Worm (Caenorhabditis elegans): ENCODE results near the gene T24H10.4.

Gene T24H10.4

DNA sequence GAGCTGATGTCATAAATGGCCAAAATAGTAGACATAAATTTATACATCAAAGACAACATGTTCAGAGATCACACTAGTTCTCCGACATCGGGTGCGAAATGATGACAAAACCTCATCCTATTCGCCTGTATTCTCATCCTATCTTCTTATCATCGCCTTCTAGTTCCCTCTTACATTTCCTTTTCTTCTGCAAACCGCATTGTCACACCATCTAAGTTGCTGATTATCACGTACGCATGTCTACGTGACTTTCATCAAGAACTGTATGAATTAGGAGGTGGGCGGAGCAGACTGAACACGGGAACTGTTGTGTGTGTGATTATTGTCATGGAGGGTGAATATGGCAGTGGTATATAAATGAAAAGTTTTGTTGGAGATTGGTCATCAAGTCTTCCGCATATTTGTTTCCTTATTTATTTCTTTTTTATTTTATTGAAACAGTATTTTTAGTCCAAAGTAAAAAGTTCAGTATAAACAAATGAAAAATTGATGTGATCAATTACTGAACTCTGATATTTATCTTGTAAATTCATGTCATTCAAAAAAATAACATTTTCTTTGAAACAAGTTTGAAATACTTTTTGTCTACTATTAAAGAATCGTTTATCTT lies 51.0 kb downstream of the T24H10.4 start:
- TF ChIP-seq elt-3 (tag; optimal IDR thresholded peaks at IDR 0.05) (peak; percentile 71), mab-5 (tag; optimal IDR thresholded peaks at IDR 0.05) (no peak), lin-32 (GFP tag; optimal IDR thresholded peaks at IDR 0.05) (no peak), snpc-4 (tag; optimal IDR thresholded peaks at IDR 0.05) (no peak), elt-1 (tag; optimal IDR thresholded peaks at IDR 0.05; ENCODE audit: borderline replicate concordance, insufficient read depth) (no peak), ham-2 (GFP tag; optimal IDR thresholded peaks at IDR 0.05) (no peak), cnd-1 (tag; optimal IDR thresholded peaks at IDR 0.05) (no peak)

Measured in whole organism, mixed stage, embryonic.